Fruit fly (Drosophila melanogaster) whole organism, prepupa: ENCODE data around the gene Cyp12a4.

Source experiments
- Blimp-1 ChIP-seq: fragments of 200-800 bp; sonication (Bioruptor generic); optimal IDR thresholded peaks from 3 replicates; lab custom pipeline; 2017; ENCODE audit warnings: missing biosample characterization, missing genetic modification characterization, mild to moderate bottlenecking, moderate library complexity, missing genetic modification reagents
- CG10631 ChIP-seq: fragments of 200-800 bp; sonication (Bioruptor generic); optimal IDR thresholded peaks from 2 replicates; lab custom pipeline; 2016; ENCODE audit warnings: missing biosample characterization, missing genetic modification characterization
- CG10669 ChIP-seq: fragments of 200-800 bp; sonication (Bioruptor generic); optimal IDR thresholded peaks from 3 replicates; lab custom pipeline; 2018; ENCODE audit warnings: missing biosample characterization, mild to moderate bottlenecking, missing genetic modification characterization, moderate library complexity
- CG11294 ChIP-seq: fragments of 200-800 bp; sonication (Bioruptor generic); IDR thresholded peaks from 2 replicates; pipeline ENCODE4 v1.3.6; 2022; ENCODE audit warnings: missing biosample characterization, missing genetic modification characterization
- CG11762 ChIP-seq: fragments of 200-800 bp; sonication (Bioruptor generic); optimal IDR thresholded peaks from 3 replicates; lab custom pipeline; 2016; ENCODE audit warnings: missing biosample characterization, missing genetic modification characterization; ENCODE audit not compliant: insufficient read depth
- CG11902 ChIP-seq: fragments of 200-800 bp; sonication (Bioruptor generic); optimal IDR thresholded peaks from 3 replicates; lab custom pipeline; 2016; ENCODE audit warnings: missing biosample characterization, missing genetic modification characterization
- CG15336 ChIP-seq: fragments of 200-800 bp; sonication (Bioruptor generic); IDR thresholded peaks from 2 replicates; pipeline ENCODE4 v1.3.6; 2022; ENCODE audit warnings: missing biosample characterization, missing genetic modification characterization
- CG16779 ChIP-seq: fragments of 200-800 bp; sonication (Bioruptor generic); optimal IDR thresholded peaks from 3 replicates; lab custom pipeline; 2017; ENCODE audit warnings: missing biosample characterization, mild to moderate bottlenecking, missing genetic modification characterization
- CG3032 ChIP-seq: fragments of 200-800 bp; optimal IDR thresholded peaks from 2 replicates; lab custom pipeline; 2019; ENCODE audit warnings: missing biosample characterization, mild to moderate bottlenecking, missing genetic modification characterization, moderate library complexity
- CG31627 ChIP-seq: fragments of 200-800 bp; sonication (Bioruptor generic); optimal IDR thresholded peaks from 3 replicates; lab custom pipeline; 2016; ENCODE audit warnings: missing biosample characterization, missing genetic modification characterization
- CG34406 ChIP-seq: fragments of 200-800 bp; sonication (Bioruptor generic); optimal IDR thresholded peaks from 3 replicates; lab custom pipeline; 2016; ENCODE audit warnings: missing biosample characterization, missing genetic modification characterization
- CG4318 ChIP-seq: fragments of 200-800 bp; sonication (Bioruptor generic); optimal IDR thresholded peaks from 3 replicates; lab custom pipeline; 2017; ENCODE audit warnings: missing biosample characterization, mild to moderate bottlenecking, missing genetic modification characterization
- CG6163 ChIP-seq: fragments of 200-800 bp; sonication (Bioruptor generic); IDR thresholded peaks from 3 replicates; pipeline ENCODE4 v1.3.6; 2022; ENCODE audit warnings: missing biosample characterization, missing genetic modification characterization
- CG6792 ChIP-seq: fragments of 200-800 bp; sonication (Bioruptor generic); optimal IDR thresholded peaks from 3 replicates; lab custom pipeline; 2016; ENCODE audit warnings: missing biosample characterization, missing genetic modification characterization
- CG6808 ChIP-seq: fragments of 200-800 bp; sonication (Bioruptor generic); optimal IDR thresholded peaks from 3 replicates; lab custom pipeline; 2017; ENCODE audit warnings: missing biosample characterization, missing genetic modification characterization, mild to moderate bottlenecking, moderate library complexity, missing genetic modification reagents
- CG6854 ChIP-seq: fragments of 200-800 bp; sonication (Bioruptor generic); optimal IDR thresholded peaks from 2 replicates; lab custom pipeline; 2017; ENCODE audit warnings: missing biosample characterization, mild to moderate bottlenecking, missing genetic modification characterization
- CG7368 ChIP-seq: fragments of 200-800 bp; sonication (Bioruptor generic); optimal IDR thresholded peaks from 3 replicates; lab custom pipeline; 2016; ENCODE audit warnings: missing biosample characterization, missing genetic modification characterization
- CG8119 ChIP-seq: fragments of 200-800 bp; sonication (Bioruptor generic); IDR thresholded peaks from 3 replicates; pipeline ENCODE4 v1.3.6; 2022; ENCODE audit warnings: missing biosample characterization, missing genetic modification characterization
- CG8632 ChIP-seq: fragments of 200-800 bp; sonication (Bioruptor generic); optimal IDR thresholded peaks from 3 replicates; lab custom pipeline; 2016; ENCODE audit warnings: missing biosample characterization, missing genetic modification characterization
- Eip78C ChIP-seq: fragments of 200-800 bp; sonication (Bioruptor generic); peaks from one replicate; lab custom pipeline; 2016; ENCODE audit warnings: missing biosample characterization, missing genetic modification characterization
- Eip93F ChIP-seq: fragments of 200-800 bp; sonication (Bioruptor generic); optimal IDR thresholded peaks from 2 replicates; lab custom pipeline; 2016; ENCODE audit warnings: missing biosample characterization, mild to moderate bottlenecking, missing genetic modification characterization
- Ets21C ChIP-seq: fragments of 200-800 bp; sonication (Bioruptor generic); optimal IDR thresholded peaks from 3 replicates; lab custom pipeline; 2016; ENCODE audit warnings: missing biosample characterization, missing genetic modification characterization
- Ets96B ChIP-seq: fragments of 200-800 bp; optimal IDR thresholded peaks from 2 replicates; lab custom pipeline; 2019; ENCODE audit warnings: missing biosample characterization, mild to moderate bottlenecking, missing genetic modification characterization, moderate library complexity
- Gug ChIP-seq: fragments of 200-800 bp; sonication (Bioruptor generic); IDR thresholded peaks from 2 replicates; pipeline ENCODE4 v1.3.6; 2022; ENCODE audit warnings: missing biosample characterization, missing genetic modification characterization
- Hr38 ChIP-seq: sonication (Bioruptor generic); optimal IDR thresholded peaks from 2 replicates; lab custom pipeline; 2016; ENCODE audit warnings: missing biosample characterization, missing genetic modification characterization
- Hr4 ChIP-seq: fragments of 200-800 bp; sonication (Bioruptor generic); optimal IDR thresholded peaks from 3 replicates; lab custom pipeline; 2016; ENCODE audit warnings: missing biosample characterization, missing genetic modification characterization
- Lpt ChIP-seq: fragments of 200-800 bp; sonication (Bioruptor generic); optimal IDR thresholded peaks from 3 replicates; lab custom pipeline; 2016; ENCODE audit warnings: missing biosample characterization, missing genetic modification characterization
- OdsH ChIP-seq: fragments of 200-800 bp; sonication (Bioruptor generic); optimal IDR thresholded peaks from 3 replicates; lab custom pipeline; 2016; ENCODE audit warnings: missing biosample characterization, missing genetic modification characterization
- Sox102F ChIP-seq: fragments of 200-800 bp; sonication (Bioruptor generic); optimal IDR thresholded peaks from 2 replicates; lab custom pipeline; 2016; ENCODE audit warnings: missing biosample characterization, mild to moderate bottlenecking, missing genetic modification characterization
- Sox14 ChIP-seq: fragments of 200-800 bp; sonication (Bioruptor generic); optimal IDR thresholded peaks from 3 replicates; lab custom pipeline; 2016; ENCODE audit warnings: missing biosample characterization, missing genetic modification characterization
- Sox15 ChIP-seq: fragments of 200-800 bp; sonication (Bioruptor generic); optimal IDR thresholded peaks from 3 replicates; lab custom pipeline; 2016; ENCODE audit warnings: missing biosample characterization, missing genetic modification characterization
- achi ChIP-seq: fragments of 200-800 bp; sonication (Bioruptor generic); optimal IDR thresholded peaks from 3 replicates; lab custom pipeline; 2016; ENCODE audit warnings: missing biosample characterization, missing genetic modification characterization
- acj6 ChIP-seq: fragments of 200-800 bp; sonication (Bioruptor generic); optimal IDR thresholded peaks from 3 replicates; lab custom pipeline; 2016; ENCODE audit warnings: missing biosample characterization, missing genetic modification characterization
- cyc ChIP-seq: fragments of 200-800 bp; sonication (Bioruptor generic); optimal IDR thresholded peaks from 3 replicates; lab custom pipeline; 2016; ENCODE audit warnings: missing biosample characterization, missing genetic modification characterization
- dac ChIP-seq: fragments of 200-800 bp; sonication (Bioruptor generic); optimal IDR thresholded peaks from 2 replicates; lab custom pipeline; 2017; ENCODE audit warnings: missing biosample characterization, mild to moderate bottlenecking, missing genetic modification characterization
- dsx ChIP-seq: fragments of 200-800 bp; optimal IDR thresholded peaks from 3 replicates; lab custom pipeline; 2019; ENCODE audit warnings: missing biosample characterization, mild to moderate bottlenecking, missing genetic modification characterization, moderate library complexity; ENCODE audit not compliant: poor library complexity, severe bottlenecking
- eg ChIP-seq: fragments of 200-800 bp; sonication (Bioruptor generic); IDR thresholded peaks from 3 replicates; pipeline ENCODE4 v1.3.6; 2022; ENCODE audit warnings: missing biosample characterization, missing genetic modification characterization
- esn ChIP-seq: fragments of 200-800 bp; sonication (Bioruptor generic); optimal IDR thresholded peaks from 2 replicates; lab custom pipeline; 2016; ENCODE audit warnings: missing biosample characterization, mild to moderate bottlenecking, missing genetic modification characterization, moderate library complexity
- fd85E ChIP-seq: fragments of 200-800 bp; sonication (Bioruptor generic); optimal IDR thresholded peaks from 3 replicates; lab custom pipeline; 2016; ENCODE audit warnings: missing biosample characterization, missing genetic modification characterization
- fkh ChIP-seq: fragments of 200-800 bp; sonication (Bioruptor generic); optimal IDR thresholded peaks from 3 replicates; lab custom pipeline; 2017; ENCODE audit warnings: missing biosample characterization, mild to moderate bottlenecking, missing genetic modification characterization, moderate library complexity
- lz ChIP-seq: fragments of 200-800 bp; sonication (Bioruptor generic); optimal IDR thresholded peaks from 3 replicates; lab custom pipeline; 2016; ENCODE audit warnings: missing biosample characterization, missing genetic modification characterization
- net ChIP-seq: fragments of 200-800 bp; sonication (Bioruptor generic); optimal IDR thresholded peaks from 3 replicates; lab custom pipeline; 2016; ENCODE audit warnings: missing biosample characterization, missing genetic modification characterization
- pdm3 ChIP-seq: fragments of 200-800 bp; sonication (Bioruptor generic); optimal IDR thresholded peaks from 3 replicates; lab custom pipeline; 2016; ENCODE audit warnings: missing biosample characterization, missing genetic modification characterization
- salr ChIP-seq, 2 experiments: fragments of 200-800 bp; sonication (Bioruptor generic); optimal IDR thresholded peaks; 3 replicates each; lab custom pipeline; 2016 to 2018; ENCODE audit warnings: missing biosample characterization in 2 of 2, missing genetic modification characterization in 2 of 2, mild to moderate bottlenecking in 1 of 2
- spab ChIP-seq: fragments of 200-800 bp; sonication (Bioruptor generic); optimal IDR thresholded peaks from 2 replicates; lab custom pipeline; 2017; ENCODE audit warnings: missing biosample characterization, mild to moderate bottlenecking, missing genetic modification characterization, missing genetic modification reagents
- ss ChIP-seq, 2 experiments: fragments of 200-800 bp; sonication (Bioruptor generic); optimal IDR thresholded peaks; 2 replicates in 1 of 2; 3 replicates in 1 of 2; lab custom pipeline; 2017 to 2018; ENCODE audit warnings: mild to moderate bottlenecking in 2 of 2, missing biosample characterization in 2 of 2, missing genetic modification characterization in 2 of 2, moderate library complexity in 1 of 2
- svp ChIP-seq: fragments of 200-800 bp; sonication (Bioruptor generic); peaks from one replicate; lab custom pipeline; 2016; ENCODE audit warnings: missing biosample characterization, missing genetic modification characterization
- topi ChIP-seq: fragments of 200-800 bp; sonication (Bioruptor generic); optimal IDR thresholded peaks from 3 replicates; lab custom pipeline; 2016; ENCODE audit warnings: missing biosample characterization, missing genetic modification characterization
- vri ChIP-seq: fragments of 200-800 bp; sonication (Bioruptor generic); optimal IDR thresholded peaks from 3 replicates; lab custom pipeline; 2016; ENCODE audit warnings: missing biosample characterization, mild to moderate bottlenecking, missing genetic modification characterization

Cyp12a4 gene

dm6 chr3R:19159778-19160177 is 24.8 kb downstream of the Cyp12a4 start, which contains the start of gene CG11779:
Gene CG11779, minus strand, starts transcription at chr3R:19159878.
- no peak for TF ChIP-seq CG11762 (GFP tag; lab: Kevin White, UChicago)
- no peak for TF ChIP-seq CG6163
- TF ChIP-seq CG6808 (GFP tag; lab: Kevin White, UChicago), result no peak
- TF ChIP-seq achi, result no peak
- TF ChIP-seq Hr4 (GFP tag; lab: Kevin White, UChicago), result no peak
- no peak for TF ChIP-seq Sox102F
- no peak for TF ChIP-seq CG8119 (GFP tag; lab: Robert Waterston, UW)
- no peak for TF ChIP-seq CG11294 (GFP tag; lab: Robert Waterston, UW)
- TF ChIP-seq Ets21C, result no peak
- TF ChIP-seq esn (GFP tag; lab: Kevin White, UChicago), result no peak
- TF ChIP-seq CG34406 (GFP tag; lab: Kevin White, UChicago), result no peak
- TF ChIP-seq OdsH (GFP tag; lab: Kevin White, UChicago), result no peak
- TF ChIP-seq, all 60 proteins: peak for 0

dm6 chr3R:19162135-19162616 is 27.2 kb downstream of the Cyp12a4 start, which contains the start of the genes CG42359 and Nsun5:
Gene CG42359, minus strand, starts transcription at chr3R:19162300.
Gene Nsun5, minus strand, starts transcription at chr3R:19162300.
- no peak for TF ChIP-seq Blimp-1 (GFP tag; lab: Kevin White, UChicago)
- peak; percentile 73 for TF ChIP-seq vri (GFP tag; lab: Kevin White, UChicago)
- peak; percentile 65 for TF ChIP-seq Lpt
- TF ChIP-seq acj6 (GFP tag; lab: Kevin White, UChicago), result peak; percentile 82
- peak; percentile 92 for TF ChIP-seq Eip78C (GFP tag; lab: Kevin White, UChicago)
- peak; percentile 65 for TF ChIP-seq dsx
- no peak for TF ChIP-seq CG4318
- TF ChIP-seq ss (GFP tag; optimal IDR thresholded peaks at IDR 0.05; lab: Kevin White, UChicago), result peak; percentile 9 to 60
- peak; percentile 76 for TF ChIP-seq net (GFP tag; lab: Kevin White, UChicago)
- peak; percentile 71 for TF ChIP-seq Hr38 (GFP tag; lab: Kevin White, UChicago)
- peak; percentile 61 for TF ChIP-seq CG8632 (GFP tag; lab: Kevin White, UChicago)
- peak; percentile 81 for TF ChIP-seq Sox102F
- no peak for TF ChIP-seq CG6854 (GFP tag; lab: Kevin White, UChicago)
- TF ChIP-seq cyc (GFP tag; lab: Kevin White, UChicago), result peak; percentile 90
- peak; percentile 87 for TF ChIP-seq OdsH (GFP tag; lab: Kevin White, UChicago)
- TF ChIP-seq CG3032 (tag; lab: Kevin White, UChicago), result peak; percentile 83
- TF ChIP-seq topi (GFP tag; lab: Kevin White, UChicago), result peak; percentile 78
- TF ChIP-seq CG31627 (GFP tag; lab: Kevin White, UChicago), result peak; percentile 88
- TF ChIP-seq CG6792 (GFP tag; lab: Kevin White, UChicago), result peak; percentile 78
- peak; percentile 77 for TF ChIP-seq achi
- peak; percentile 90 for TF ChIP-seq eg
- peak; percentile 88 for TF ChIP-seq Sox14
- peak; percentile 62 for TF ChIP-seq dac (GFP tag; lab: Kevin White, UChicago)
- peak; percentile 78 for TF ChIP-seq Ets96B (tag; lab: Kevin White, UChicago)
- peak; percentile 88 for TF ChIP-seq svp (GFP tag; lab: Kevin White, UChicago)
- TF ChIP-seq fkh, result peak; percentile 95
- peak; percentile 68 for TF ChIP-seq Sox15 (GFP tag; lab: Kevin White, UChicago)
- TF ChIP-seq CG8119 (GFP tag; lab: Robert Waterston, UW), result peak; percentile 73
- peak; percentile 32 for TF ChIP-seq fd85E (GFP tag; lab: Kevin White, UChicago)
- peak; percentile 38; the same call in 1 of the 2 replicates for TF ChIP-seq CG11294 (GFP tag; lab: Robert Waterston, UW)
- peak; percentile 69 for TF ChIP-seq Gug (GFP tag; lab: Robert Waterston, UW)
- TF ChIP-seq CG7368 (GFP tag; lab: Kevin White, UChicago), result peak; percentile 74
- peak; percentile 65 for TF ChIP-seq CG11902 (GFP tag; lab: Kevin White, UChicago)
- TF ChIP-seq CG16779, result no peak
- peak; percentile 68; the same call in 1 of the 2 replicates for TF ChIP-seq CG15336 (GFP tag; lab: Robert Waterston, UW)
- peak; percentile 29 for TF ChIP-seq Eip93F (GFP tag; lab: Kevin White, UChicago)
- TF ChIP-seq CG6808 (GFP tag; lab: Kevin White, UChicago), result no peak
- peak; percentile 77 for TF ChIP-seq CG10669
- peak; percentile 88 for TF ChIP-seq pdm3 (GFP tag; lab: Kevin White, UChicago)
- peak; percentile 87 for TF ChIP-seq CG10631
- peak; percentile 44 to 74 for TF ChIP-seq salr (GFP tag; optimal IDR thresholded peaks at IDR 0.05; lab: Kevin White, UChicago)
- TF ChIP-seq lz (GFP tag; lab: Kevin White, UChicago), result peak; percentile 86
- TF ChIP-seq spab (GFP tag; lab: Kevin White, UChicago), result no peak
- TF ChIP-seq Hr4 (GFP tag; lab: Kevin White, UChicago), result peak; percentile 87
